1 worm cellular context compared by ENCODE assay signal in genomic region chrIII:5442711-5443253, ce11.
TF ChIP-seq lines count a peak whose summit lies in the region.

T24G10.2 (minus strand) TSS chrIII:5442761.
disl-2 (plus strand) TSS chrIII:5443167.

TF ChIP-seq in whole organism, L1 larva, 84 proteins besides CTCF, POLR2A, EP300 and RAD21 (continued from another document):
- TF ChIP-seq nhr-19 (GFP tag; conservative IDR thresholded peaks at IDR 0.05; lab: Robert Waterston, UW) = no peak
- TF ChIP-seq nhr-77 (tag; optimal IDR thresholded peaks at IDR 0.05; lab: Kevin White, UChicago) = peak; percentile 9
- peak; percentile 50 for TF ChIP-seq nhr-20 (tag; optimal IDR thresholded peaks at IDR 0.05; lab: Kevin White, UChicago)
- no peak for TF ChIP-seq pax-3 (tag; optimal IDR thresholded peaks at IDR 0.05; lab: Kevin White, UChicago)
- no peak for TF ChIP-seq ztf-11 (tag; optimal IDR thresholded peaks at IDR 0.05; lab: Kevin White, UChicago)
- no peak for TF ChIP-seq aha-1 (tag; optimal IDR thresholded peaks at IDR 0.05; lab: Kevin White, UChicago)
- TF ChIP-seq mdl-1 (tag; optimal IDR thresholded peaks at IDR 0.05; lab: Kevin White, UChicago) = peak in 1 of 2 experiments; percentile 55
- TF ChIP-seq tlp-1 (tag; optimal IDR thresholded peaks at IDR 0.05; lab: Kevin White, UChicago) = no peak
- TF ChIP-seq ceh-88 (GFP tag; IDR thresholded peaks at IDR 0.05; lab: Robert Waterston, UW) = no peak
- no peak for TF ChIP-seq nhr-84 (tag; optimal IDR thresholded peaks at IDR 0.05; lab: Kevin White, UChicago)
- no peak for TF ChIP-seq zag-1 (tag; optimal IDR thresholded peaks at IDR 0.05; lab: Kevin White, UChicago)
- no peak for TF ChIP-seq elt-2 (tag; optimal IDR thresholded peaks at IDR 0.05; lab: Kevin White, UChicago)
- TF ChIP-seq fkh-10 (GFP tag; optimal IDR thresholded peaks at IDR 0.05; lab: Kevin White, UChicago) = no peak
- TF ChIP-seq elt-3 (tag; optimal IDR thresholded peaks at IDR 0.05; lab: Kevin White, UChicago) = peak in 1 of 6 experiments; percentile 73
- TF ChIP-seq efl-3 (GFP tag; optimal IDR thresholded peaks at IDR 0.05; lab: Kevin White, UChicago) = no peak
- TF ChIP-seq ztf-4 (tag; optimal IDR thresholded peaks at IDR 0.05; lab: Kevin White, UChicago) = no peak
- TF ChIP-seq ces-1 (GFP tag; optimal IDR thresholded peaks at IDR 0.05; lab: Kevin White, UChicago) = no peak
- peak; percentile 74 for TF ChIP-seq C16A3.4 (tag; optimal IDR thresholded peaks at IDR 0.05; lab: Kevin White, UChicago)
- TF ChIP-seq lin-15B (tag; optimal IDR thresholded peaks at IDR 0.05; lab: Kevin White, UChicago) = peak; percentile 39
- TF ChIP-seq ceh-90 (tag; optimal IDR thresholded peaks at IDR 0.05; lab: Kevin White, UChicago) = no peak
- TF ChIP-seq nhr-28 (tag; optimal IDR thresholded peaks at IDR 0.05; lab: Kevin White, UChicago) = no peak
- no peak for TF ChIP-seq alr-1 (tag; optimal IDR thresholded peaks at IDR 0.05; lab: Kevin White, UChicago; ENCODE audit: borderline replicate concordance)
